Fruit fly (Drosophila melanogaster) whole organism, pupa: ENCODE measurements around the gene CG32152.
A peak's percentile ranks its signal among the peaks of the same experiment; 100 is the strongest.

Experiments
- CG10348 ChIP-seq: fragments of 200-800 bp; sonication (Bioruptor generic); IDR thresholded peaks from 2 replicates; pipeline ENCODE4 v1.3.6; 2022; ENCODE audit warnings: missing biosample characterization, missing genetic modification characterization
- CG12605 ChIP-seq: fragments of 200-800 bp; sonication (Bioruptor generic); IDR thresholded peaks from 2 replicates; pipeline ENCODE4 v1.3.6; 2022; ENCODE audit warnings: missing biosample characterization, missing genetic modification characterization
- CG13204 ChIP-seq: fragments of 200-800 bp; sonication (Bioruptor generic); optimal IDR thresholded peaks from 2 replicates; lab custom pipeline; 2018; ENCODE audit warnings: missing biosample characterization, mild to moderate bottlenecking, missing genetic modification characterization, moderate library complexity
- CG14655 ChIP-seq: fragments of 200-800 bp; sonication (Bioruptor generic); optimal IDR thresholded peaks from 3 replicates; lab custom pipeline; 2017; ENCODE audit warnings: mild to moderate bottlenecking, missing biosample characterization, missing genetic modification reagents, missing genetic modification characterization
- CG15710 ChIP-seq: fragments of 200-800 bp; sonication (Bioruptor generic); optimal IDR thresholded peaks from 2 replicates; lab custom pipeline; 2018; ENCODE audit warnings: missing biosample characterization, mild to moderate bottlenecking, missing genetic modification characterization, moderate library complexity
- CG17806 ChIP-seq: fragments of 200-800 bp; sonication (Bioruptor generic); optimal IDR thresholded peaks from 2 replicates; lab custom pipeline; 2018; ENCODE audit warnings: missing biosample characterization, mild to moderate bottlenecking, missing genetic modification characterization, moderate library complexity
- CG32121 ChIP-seq: fragments of 200-800 bp; sonication (Bioruptor generic); IDR thresholded peaks from 2 replicates; pipeline ENCODE4 v1.3.6; 2022; ENCODE audit warnings: missing biosample characterization, missing genetic modification characterization
- CG34367 ChIP-seq: fragments of 200-800 bp; sonication (Bioruptor generic); optimal IDR thresholded peaks from 2 replicates; lab custom pipeline; 2018; ENCODE audit warnings: missing biosample characterization, mild to moderate bottlenecking, missing genetic modification characterization
- CG4496 ChIP-seq: fragments of 200-800 bp; sonication (Bioruptor generic); IDR thresholded peaks from 3 replicates; pipeline ENCODE4 v1.3.6; 2022; ENCODE audit warnings: missing biosample characterization, missing genetic modification characterization
- CG8159 ChIP-seq: fragments of 200-800 bp; sonication (Bioruptor generic); optimal IDR thresholded peaks from 3 replicates; lab custom pipeline; 2018; ENCODE audit warnings: missing biosample characterization, mild to moderate bottlenecking, missing genetic modification characterization, moderate library complexity
- CG8301 ChIP-seq: fragments of 200-800 bp; sonication (Bioruptor generic); optimal IDR thresholded peaks from 2 replicates; lab custom pipeline; 2018; ENCODE audit warnings: missing biosample characterization, mild to moderate bottlenecking, missing genetic modification characterization
- CG9948 ChIP-seq: fragments of 200-800 bp; sonication (Bioruptor generic); optimal IDR thresholded peaks from 2 replicates; lab custom pipeline; 2018; ENCODE audit warnings: missing biosample characterization, mild to moderate bottlenecking, missing genetic modification characterization, moderate library complexity
- D1 ChIP-seq: fragments of 200-800 bp; sonication (Bioruptor generic); optimal IDR thresholded peaks from 2 replicates; lab custom pipeline; 2018; ENCODE audit warnings: missing biosample characterization, mild to moderate bottlenecking, missing genetic modification characterization, moderate library complexity
- EcR ChIP-seq: fragments of 200-800 bp; sonication (Bioruptor generic); optimal IDR thresholded peaks from 3 replicates; lab custom pipeline; 2019; ENCODE audit warnings: missing biosample characterization, missing genetic modification characterization, mild to moderate bottlenecking, moderate library complexity, missing genetic modification reagents
- Ets98B ChIP-seq: fragments of 200-800 bp; sonication (Bioruptor generic); IDR thresholded peaks from 2 replicates; pipeline ENCODE4 v1.3.6; 2022; ENCODE audit warnings: missing biosample characterization, missing genetic modification characterization
- Pif1A ChIP-seq: fragments of 200-800 bp; sonication (Bioruptor generic); optimal IDR thresholded peaks from 3 replicates; lab custom pipeline; 2016; ENCODE audit warnings: missing biosample characterization, missing genetic modification characterization
- Pif1B ChIP-seq: fragments of 200-800 bp; sonication (Bioruptor generic); optimal IDR thresholded peaks from 3 replicates; lab custom pipeline; 2016; ENCODE audit warnings: missing biosample characterization, missing genetic modification characterization
- Snoo ChIP-seq: fragments of 200-800 bp; sonication (Bioruptor generic); optimal IDR thresholded peaks from 3 replicates; lab custom pipeline; 2017; ENCODE audit warnings: missing biosample characterization, mild to moderate bottlenecking, missing genetic modification characterization, inconsistent platforms
- fd96Ca ChIP-seq: fragments of 200-800 bp; sonication (Bioruptor generic); IDR thresholded peaks from 3 replicates; pipeline ENCODE4 v1.3.6; 2022; ENCODE audit warnings: missing biosample characterization, missing genetic modification characterization
- gl ChIP-seq: fragments of 200-800 bp; sonication (Bioruptor generic); optimal IDR thresholded peaks from 2 replicates; lab custom pipeline; 2018; ENCODE audit warnings: missing biosample characterization, mild to moderate bottlenecking, missing genetic modification characterization
- rn ChIP-seq: fragments of 200-800 bp; sonication (Bioruptor generic); IDR thresholded peaks from 2 replicates; pipeline ENCODE4 v1.3.6; 2022; ENCODE audit warnings: missing biosample characterization, missing genetic modification characterization

CG32152 gene

DNA sequence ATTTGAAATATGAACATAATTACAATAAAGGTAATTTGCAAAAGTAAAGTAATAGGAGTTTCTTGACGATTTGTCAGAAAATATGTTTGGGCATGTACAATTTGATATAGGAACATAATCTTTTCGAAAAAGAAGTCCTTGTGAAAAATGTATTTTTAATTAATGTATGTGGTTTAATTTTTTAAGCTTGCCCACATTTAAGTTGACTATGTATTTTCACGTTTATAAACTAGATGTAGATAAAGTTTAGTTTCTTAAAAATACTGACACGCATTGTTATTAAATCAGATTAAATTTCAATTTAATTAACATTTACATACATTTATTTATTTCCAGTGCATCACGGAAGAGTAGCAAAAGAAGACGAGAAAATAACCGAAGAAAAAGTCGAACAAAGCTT lies 32.7 kb upstream of the CG32152 start:
- TF ChIP-seq CG17806 (tag; lab: Kevin White, UChicago) (peak; percentile 75), CG14655 (peak; percentile 46), Pif1A (GFP tag; lab: Kevin White, UChicago) (peak; percentile 44), CG34367 (tag; lab: Kevin White, UChicago) (peak; percentile 74), CG8159 (peak; percentile 89), CG9948 (tag; lab: Kevin White, UChicago) (peak; percentile 82), CG15710 (tag; lab: Kevin White, UChicago) (peak; percentile 82), CG8301 (tag; lab: Kevin White, UChicago) (no peak), D1 (peak; percentile 70), Snoo (no peak), Pif1B (peak; percentile 25), EcR (GFP tag; lab: Kevin White, UChicago) (no peak), rn (no peak)

DNA sequence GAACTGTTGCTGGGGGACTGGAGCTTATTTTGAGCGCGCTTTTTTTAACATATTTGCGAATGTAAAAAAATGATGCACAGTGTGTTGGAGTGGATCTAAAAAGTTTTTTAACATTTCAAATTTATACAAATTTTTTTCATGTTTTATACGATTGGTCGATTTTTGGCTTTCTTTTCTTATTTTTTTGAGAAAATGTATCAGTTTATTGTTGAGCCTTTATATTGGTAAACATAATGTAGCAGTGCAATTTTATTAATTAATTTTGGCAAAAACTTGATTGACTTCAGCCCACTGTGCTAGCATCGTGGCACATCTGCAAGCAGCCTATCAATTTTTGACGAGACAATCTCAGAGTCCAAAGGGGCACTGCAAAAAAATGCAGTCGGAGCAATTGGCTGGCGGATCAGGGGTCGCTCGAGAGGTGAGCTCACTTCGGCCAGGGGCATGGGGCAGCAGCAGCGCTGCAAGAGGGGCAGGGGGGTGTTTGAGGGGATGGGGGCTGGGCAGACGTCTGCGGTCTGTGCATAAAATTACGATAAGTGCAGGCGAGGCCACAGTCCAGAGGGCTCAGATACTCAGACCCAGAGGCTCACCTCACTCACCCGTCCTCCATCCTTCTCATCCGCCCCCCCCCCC lies 31.9 kb upstream of the CG32152 start:
- TF ChIP-seq D1 (peak; percentile 45), Pif1A (GFP tag; lab: Kevin White, UChicago) (peak; percentile 86), CG9948 (tag; lab: Kevin White, UChicago) (peak; percentile 84), CG10348 (GFP tag; lab: Robert Waterston, UW) (no peak), CG13204 (GFP tag; lab: Kevin White, UChicago) (peak; percentile 56), CG8301 (tag; lab: Kevin White, UChicago) (peak; percentile 49), CG8159 (peak; percentile 92), CG34367 (tag; lab: Kevin White, UChicago) (peak; percentile 79), rn (no peak), EcR (GFP tag; lab: Kevin White, UChicago) (no peak), CG15710 (tag; lab: Kevin White, UChicago) (peak; percentile 84), CG4496 (GFP tag; lab: Robert Waterston, UW) (0 out of 3 replicates have a peak, but pooled peaks have one; percentile 48), CG32121 (0 out of 2 replicates have a peak, but pooled peaks have one; percentile 41), CG12605 (GFP tag; lab: Robert Waterston, UW) (peak; percentile 46), Ets98B (GFP tag; lab: Robert Waterston, UW) (no peak), fd96Ca (GFP tag; lab: Robert Waterston, UW) (no peak), CG14655 (peak; percentile 62), Pif1B (peak; percentile 77), gl (peak; percentile 55), CG17806 (tag; lab: Kevin White, UChicago) (peak; percentile 90), Snoo (peak; percentile 62)

DNA sequence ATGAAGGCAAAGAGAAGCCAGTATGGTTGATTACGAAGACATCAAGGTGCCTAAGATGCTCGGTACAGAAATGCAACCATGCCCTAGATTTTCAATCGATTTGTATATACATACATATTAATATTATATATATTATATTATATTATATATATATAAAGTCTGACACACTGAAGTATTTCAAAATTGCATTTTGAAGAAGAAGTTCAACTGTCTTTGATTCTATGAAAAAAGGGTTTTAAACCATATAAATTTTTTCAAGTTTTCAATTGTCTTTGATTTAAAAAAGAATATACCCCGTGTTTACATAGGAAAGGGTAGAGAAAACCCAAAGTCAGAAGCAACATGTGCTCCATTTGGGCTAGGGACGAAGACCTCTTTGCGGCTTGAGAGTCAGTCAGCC lies 30.9 kb upstream of the CG32152 start:
- TF ChIP-seq CG15710 (tag; lab: Kevin White, UChicago) (peak; percentile 90), CG17806 (tag; lab: Kevin White, UChicago) (peak; percentile 89), Pif1B (no peak), CG8159 (peak; percentile 93), CG34367 (tag; lab: Kevin White, UChicago) (peak; percentile 76), CG14655 (peak; percentile 60), CG12605 (GFP tag; lab: Robert Waterston, UW) (no peak), Ets98B (GFP tag; lab: Robert Waterston, UW) (no peak), CG9948 (tag; lab: Kevin White, UChicago) (peak; percentile 91), Snoo (no peak), D1 (peak; percentile 27)

DNA sequence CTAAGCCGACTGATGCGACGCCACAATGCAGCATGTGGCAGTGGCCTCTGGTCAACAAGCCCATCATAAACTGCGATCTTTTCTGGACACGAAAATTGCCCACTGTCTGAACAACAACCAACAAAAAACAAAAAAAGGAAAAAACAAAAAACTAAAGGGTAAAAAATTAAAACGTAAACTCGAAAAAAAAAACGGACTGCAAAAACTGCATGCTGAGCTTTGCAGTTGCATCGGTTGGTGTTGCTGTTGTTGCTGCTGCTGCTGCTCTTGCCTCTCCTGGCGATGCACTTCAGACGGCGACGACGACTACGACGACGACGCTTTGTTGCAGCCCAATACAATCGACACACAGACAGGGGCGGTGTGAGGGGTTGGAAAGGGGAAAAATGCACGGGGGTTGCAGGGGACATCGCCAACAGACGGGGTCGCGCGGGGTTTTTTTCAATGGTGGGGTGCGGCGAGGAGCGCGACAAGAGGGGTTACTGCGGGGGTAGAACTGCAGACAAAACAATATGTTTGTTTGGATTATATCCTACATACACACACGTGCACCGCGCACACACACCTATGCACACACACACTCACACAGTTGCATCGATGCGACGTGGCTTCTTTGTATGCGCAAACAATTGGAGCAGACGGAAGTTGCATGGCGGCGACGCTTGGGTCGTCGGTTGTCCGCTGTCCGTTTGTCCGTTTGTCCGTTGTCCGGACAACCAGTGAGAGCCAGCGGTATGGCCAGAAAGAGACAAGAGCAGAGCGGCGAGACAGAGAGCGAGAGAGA lies 30.2 kb upstream of the CG32152 start:
- TF ChIP-seq CG4496 (GFP tag; lab: Robert Waterston, UW) (peak; percentile 42; the same call in 1 of the 3 replicates), Pif1B (peak; percentile 24), CG13204 (GFP tag; lab: Kevin White, UChicago) (peak; percentile 98), Ets98B (GFP tag; lab: Robert Waterston, UW) (no peak), CG14655 (peak; percentile 14), CG34367 (tag; lab: Kevin White, UChicago) (no peak), gl (peak; percentile 34), EcR (GFP tag; lab: Kevin White, UChicago) (peak; percentile 77), Snoo (peak; percentile 97), rn (no peak), Pif1A (GFP tag; lab: Kevin White, UChicago) (peak; percentile 1), CG15710 (tag; lab: Kevin White, UChicago) (peak; percentile 36), CG17806 (tag; lab: Kevin White, UChicago) (peak; percentile 30), fd96Ca (GFP tag; lab: Robert Waterston, UW) (0 out of 3 replicates have a peak, but pooled peaks have one; percentile 29), CG8159 (peak; percentile 54), D1 (peak; percentile 49), CG9948 (tag; lab: Kevin White, UChicago) (peak; percentile 2), CG12605 (GFP tag; lab: Robert Waterston, UW) (no peak)

DNA sequence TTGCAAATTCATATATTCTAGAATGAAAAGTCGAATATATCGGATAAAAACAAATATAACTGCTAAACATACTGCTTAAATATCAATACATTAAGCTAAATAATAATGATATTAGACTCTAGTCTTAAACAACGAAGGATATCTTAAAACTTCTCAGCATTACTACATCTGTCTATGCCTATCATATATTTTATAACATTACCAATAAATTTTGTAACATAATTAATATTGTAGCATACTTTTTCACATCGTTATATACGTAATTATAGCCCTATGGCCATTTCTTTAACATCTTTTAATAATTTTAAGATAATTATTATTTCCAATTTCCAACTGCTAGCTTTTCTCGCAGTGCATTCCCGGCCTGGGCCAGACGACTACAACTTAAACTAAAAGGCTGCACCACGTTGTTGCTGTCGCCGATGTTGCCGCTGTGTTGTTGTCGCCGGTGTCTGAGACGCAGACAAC lies 29.0 kb upstream of the CG32152 start:
- TF ChIP-seq CG13204 (GFP tag; lab: Kevin White, UChicago), result peak; percentile 71
- TF ChIP-seq CG34367 (tag; lab: Kevin White, UChicago), result peak; percentile 74
- peak; percentile 41 for TF ChIP-seq CG8301 (tag; lab: Kevin White, UChicago)
- TF ChIP-seq CG32121, result no peak
- 0 out of 2 replicates have a peak, but pooled peaks have one; percentile 16 for TF ChIP-seq rn
- peak; percentile 77 for TF ChIP-seq CG17806 (tag; lab: Kevin White, UChicago)
- TF ChIP-seq gl, result no peak
- TF ChIP-seq fd96Ca (GFP tag; lab: Robert Waterston, UW), result no peak
- TF ChIP-seq Snoo, result peak; percentile 59
- TF ChIP-seq CG15710 (tag; lab: Kevin White, UChicago), result peak; percentile 87
- peak; percentile 86 for TF ChIP-seq CG8159
- peak; percentile 79 for TF ChIP-seq CG9948 (tag; lab: Kevin White, UChicago)
- peak; percentile 53 for TF ChIP-seq Pif1B
- peak; percentile 68 for TF ChIP-seq D1
- TF ChIP-seq CG14655, result peak; percentile 74
- TF ChIP-seq Pif1A (GFP tag; lab: Kevin White, UChicago), result peak; percentile 30
- TF ChIP-seq CG12605 (GFP tag; lab: Robert Waterston, UW), result no peak
- no peak for TF ChIP-seq EcR (GFP tag; lab: Kevin White, UChicago)
